Fruit fly (Drosophila melanogaster) whole organism, prepupa: Measurements from ENCODE around the gene shep.
A peak's percentile ranks its signal among the peaks of the same experiment; 100 is the strongest.

Source experiments
- Blimp-1 ChIP-seq: fragments of 200-800 bp; sonication (Bioruptor generic); optimal IDR thresholded peaks from 3 replicates; lab custom pipeline; 2017; ENCODE audit warnings: missing biosample characterization, missing genetic modification characterization, mild to moderate bottlenecking, moderate library complexity, missing genetic modification reagents
- CG10631 ChIP-seq: fragments of 200-800 bp; sonication (Bioruptor generic); optimal IDR thresholded peaks from 2 replicates; lab custom pipeline; 2016; ENCODE audit warnings: missing biosample characterization, missing genetic modification characterization
- CG10669 ChIP-seq: fragments of 200-800 bp; sonication (Bioruptor generic); optimal IDR thresholded peaks from 3 replicates; lab custom pipeline; 2018; ENCODE audit warnings: missing biosample characterization, mild to moderate bottlenecking, missing genetic modification characterization, moderate library complexity
- CG11294 ChIP-seq: fragments of 200-800 bp; sonication (Bioruptor generic); IDR thresholded peaks from 2 replicates; pipeline ENCODE4 v1.3.6; 2022; ENCODE audit warnings: missing biosample characterization, missing genetic modification characterization
- CG11762 ChIP-seq: fragments of 200-800 bp; sonication (Bioruptor generic); optimal IDR thresholded peaks from 3 replicates; lab custom pipeline; 2016; ENCODE audit warnings: missing biosample characterization, missing genetic modification characterization; ENCODE audit not compliant: insufficient read depth
- CG3032 ChIP-seq: fragments of 200-800 bp; optimal IDR thresholded peaks from 2 replicates; lab custom pipeline; 2019; ENCODE audit warnings: missing biosample characterization, mild to moderate bottlenecking, missing genetic modification characterization, moderate library complexity
- CG34406 ChIP-seq: fragments of 200-800 bp; sonication (Bioruptor generic); optimal IDR thresholded peaks from 3 replicates; lab custom pipeline; 2016; ENCODE audit warnings: missing biosample characterization, missing genetic modification characterization
- CG3919 ChIP-seq: fragments of 200-800 bp; sonication (Bioruptor generic); optimal IDR thresholded peaks from 3 replicates; lab custom pipeline; 2016; ENCODE audit warnings: missing biosample characterization, missing genetic modification characterization
- CG6163 ChIP-seq: fragments of 200-800 bp; sonication (Bioruptor generic); IDR thresholded peaks from 3 replicates; pipeline ENCODE4 v1.3.6; 2022; ENCODE audit warnings: missing biosample characterization, missing genetic modification characterization
- CG6276 ChIP-seq: fragments of 200-800 bp; sonication (Bioruptor generic); optimal IDR thresholded peaks from 2 replicates; lab custom pipeline; 2017; ENCODE audit warnings: missing biosample characterization, mild to moderate bottlenecking, missing genetic modification characterization
- CG6792 ChIP-seq: fragments of 200-800 bp; sonication (Bioruptor generic); optimal IDR thresholded peaks from 3 replicates; lab custom pipeline; 2016; ENCODE audit warnings: missing biosample characterization, missing genetic modification characterization
- CG6808 ChIP-seq: fragments of 200-800 bp; sonication (Bioruptor generic); optimal IDR thresholded peaks from 3 replicates; lab custom pipeline; 2017; ENCODE audit warnings: missing biosample characterization, missing genetic modification characterization, mild to moderate bottlenecking, moderate library complexity, missing genetic modification reagents
- CG6854 ChIP-seq: fragments of 200-800 bp; sonication (Bioruptor generic); optimal IDR thresholded peaks from 2 replicates; lab custom pipeline; 2017; ENCODE audit warnings: missing biosample characterization, mild to moderate bottlenecking, missing genetic modification characterization
- CG7368 ChIP-seq: fragments of 200-800 bp; sonication (Bioruptor generic); optimal IDR thresholded peaks from 3 replicates; lab custom pipeline; 2016; ENCODE audit warnings: missing biosample characterization, missing genetic modification characterization
- CG8119 ChIP-seq: fragments of 200-800 bp; sonication (Bioruptor generic); IDR thresholded peaks from 3 replicates; pipeline ENCODE4 v1.3.6; 2022; ENCODE audit warnings: missing biosample characterization, missing genetic modification characterization
- CG8319 ChIP-seq: fragments of 200-800 bp; sonication (Bioruptor generic); optimal IDR thresholded peaks from 3 replicates; lab custom pipeline; 2016; ENCODE audit warnings: missing biosample characterization, missing genetic modification characterization
- Eip78C ChIP-seq: fragments of 200-800 bp; sonication (Bioruptor generic); peaks from one replicate; lab custom pipeline; 2016; ENCODE audit warnings: missing biosample characterization, missing genetic modification characterization
- Eip93F ChIP-seq: fragments of 200-800 bp; sonication (Bioruptor generic); optimal IDR thresholded peaks from 2 replicates; lab custom pipeline; 2016; ENCODE audit warnings: missing biosample characterization, mild to moderate bottlenecking, missing genetic modification characterization
- Ets21C ChIP-seq: fragments of 200-800 bp; sonication (Bioruptor generic); optimal IDR thresholded peaks from 3 replicates; lab custom pipeline; 2016; ENCODE audit warnings: missing biosample characterization, missing genetic modification characterization
- Lpt ChIP-seq: fragments of 200-800 bp; sonication (Bioruptor generic); optimal IDR thresholded peaks from 3 replicates; lab custom pipeline; 2016; ENCODE audit warnings: missing biosample characterization, missing genetic modification characterization
- OdsH ChIP-seq: fragments of 200-800 bp; sonication (Bioruptor generic); optimal IDR thresholded peaks from 3 replicates; lab custom pipeline; 2016; ENCODE audit warnings: missing biosample characterization, missing genetic modification characterization
- Sox102F ChIP-seq: fragments of 200-800 bp; sonication (Bioruptor generic); optimal IDR thresholded peaks from 2 replicates; lab custom pipeline; 2016; ENCODE audit warnings: missing biosample characterization, mild to moderate bottlenecking, missing genetic modification characterization
- Sox14 ChIP-seq: fragments of 200-800 bp; sonication (Bioruptor generic); optimal IDR thresholded peaks from 3 replicates; lab custom pipeline; 2016; ENCODE audit warnings: missing biosample characterization, missing genetic modification characterization
- achi ChIP-seq: fragments of 200-800 bp; sonication (Bioruptor generic); optimal IDR thresholded peaks from 3 replicates; lab custom pipeline; 2016; ENCODE audit warnings: missing biosample characterization, missing genetic modification characterization
- acj6 ChIP-seq: fragments of 200-800 bp; sonication (Bioruptor generic); optimal IDR thresholded peaks from 3 replicates; lab custom pipeline; 2016; ENCODE audit warnings: missing biosample characterization, missing genetic modification characterization
- cyc ChIP-seq: fragments of 200-800 bp; sonication (Bioruptor generic); optimal IDR thresholded peaks from 3 replicates; lab custom pipeline; 2016; ENCODE audit warnings: missing biosample characterization, missing genetic modification characterization
- dac ChIP-seq: fragments of 200-800 bp; sonication (Bioruptor generic); optimal IDR thresholded peaks from 2 replicates; lab custom pipeline; 2017; ENCODE audit warnings: missing biosample characterization, mild to moderate bottlenecking, missing genetic modification characterization
- eg ChIP-seq: fragments of 200-800 bp; sonication (Bioruptor generic); IDR thresholded peaks from 3 replicates; pipeline ENCODE4 v1.3.6; 2022; ENCODE audit warnings: missing biosample characterization, missing genetic modification characterization
- fkh ChIP-seq: fragments of 200-800 bp; sonication (Bioruptor generic); optimal IDR thresholded peaks from 3 replicates; lab custom pipeline; 2017; ENCODE audit warnings: missing biosample characterization, mild to moderate bottlenecking, missing genetic modification characterization, moderate library complexity
- net ChIP-seq: fragments of 200-800 bp; sonication (Bioruptor generic); optimal IDR thresholded peaks from 3 replicates; lab custom pipeline; 2016; ENCODE audit warnings: missing biosample characterization, missing genetic modification characterization
- spab ChIP-seq: fragments of 200-800 bp; sonication (Bioruptor generic); optimal IDR thresholded peaks from 2 replicates; lab custom pipeline; 2017; ENCODE audit warnings: missing biosample characterization, mild to moderate bottlenecking, missing genetic modification characterization, missing genetic modification reagents
- ss ChIP-seq, 2 experiments: fragments of 200-800 bp; sonication (Bioruptor generic); optimal IDR thresholded peaks; 2 replicates in 1 of 2; 3 replicates in 1 of 2; lab custom pipeline; 2017 to 2018; ENCODE audit warnings: mild to moderate bottlenecking in 2 of 2, missing biosample characterization in 2 of 2, missing genetic modification characterization in 2 of 2, moderate library complexity in 1 of 2
- vri ChIP-seq: fragments of 200-800 bp; sonication (Bioruptor generic); optimal IDR thresholded peaks from 3 replicates; lab custom pipeline; 2016; ENCODE audit warnings: missing biosample characterization, mild to moderate bottlenecking, missing genetic modification characterization

shep gene

dm6 chr3L:5184860-5185639 is 92.7 kb downstream of the shep start (continued):
- TF ChIP-seq CG10669 (GFP tag; lab: Kevin White, UChicago) (no peak), Lpt (GFP tag; lab: Kevin White, UChicago) (no peak), vri (GFP tag; lab: Kevin White, UChicago) (peak; percentile 51), CG6276 (peak; percentile 29), CG3919 (GFP tag; lab: Kevin White, UChicago) (peak; percentile 22), CG34406 (GFP tag; lab: Kevin White, UChicago) (peak; percentile 27), fkh (GFP tag; lab: Kevin White, UChicago) (peak; percentile 46), CG6854 (GFP tag; lab: Kevin White, UChicago) (peak; percentile 53), ss (GFP tag; optimal IDR thresholded peaks at IDR 0.05; lab: Kevin White, UChicago) (peak in 1 of 2 experiments; percentile 45), CG6792 (no peak), OdsH (GFP tag; lab: Kevin White, UChicago) (peak; percentile 53), Eip78C (peak; percentile 42), cyc (GFP tag; lab: Kevin White, UChicago) (no peak), CG8319 (no peak), CG8119 (GFP tag; lab: Robert Waterston, UW) (peak; percentile 52; the same call in 1 of the 3 replicates), net (GFP tag; lab: Kevin White, UChicago) (no peak), CG11294 (GFP tag; lab: Robert Waterston, UW) (no peak), dac (GFP tag; lab: Kevin White, UChicago) (no peak), CG7368 (GFP tag; lab: Kevin White, UChicago) (no peak), Sox102F (peak; percentile 35), Blimp-1 (GFP tag; lab: Kevin White, UChicago) (no peak)
- TF ChIP-seq, all 60 proteins: peak for 32

- peak; percentile 34; the same call in 2 of the 3 replicates for TF ChIP-seq CG6163 (GFP tag; lab: Robert Waterston, UW)
- TF ChIP-seq CG3032 (tag; lab: Kevin White, UChicago) = no peak
- TF ChIP-seq eg = 0 out of 3 replicates have a peak, but pooled peaks have one; percentile 7
- peak; percentile 39 for TF ChIP-seq Eip93F
- peak; percentile 10 for TF ChIP-seq achi (GFP tag; lab: Kevin White, UChicago)
- TF ChIP-seq Sox14 = peak; percentile 15
- TF ChIP-seq Ets21C (GFP tag; lab: Kevin White, UChicago) = no peak
- peak; percentile 8 for TF ChIP-seq CG3919 (GFP tag; lab: Kevin White, UChicago)
- TF ChIP-seq CG10631 (GFP tag; lab: Kevin White, UChicago) = no peak
- peak; percentile 65 for TF ChIP-seq Eip78C
- no peak for TF ChIP-seq CG34406 (GFP tag; lab: Kevin White, UChicago)
- peak; percentile 13 for TF ChIP-seq net (GFP tag; lab: Kevin White, UChicago)
- TF ChIP-seq spab (GFP tag; lab: Kevin White, UChicago) = no peak
Measured at dm6 chr3L:5184502-5184859, 93.3 kb downstream of the shep start.

dm6 chr3L:5183662-5184061 is 94.1 kb downstream of the shep start:
- TF ChIP-seq CG10669 (GFP tag; lab: Kevin White, UChicago) (no peak), Sox102F (no peak), CG11762 (GFP tag; lab: Kevin White, UChicago) (no peak), acj6 (GFP tag; lab: Kevin White, UChicago) (no peak), Sox14 (no peak), CG6808 (GFP tag; lab: Kevin White, UChicago) (no peak), OdsH (GFP tag; lab: Kevin White, UChicago) (no peak), cyc (GFP tag; lab: Kevin White, UChicago) (no peak), ss (GFP tag; optimal IDR thresholded peaks at IDR 0.05; lab: Kevin White, UChicago) (no peak)
